Worm (Caenorhabditis elegans) whole organism, late embryonic: ENCODE data around the gene cah-1.

ENCODE experiments used
- F13H6.1 ChIP-seq: sonication (generic microtip); optimal IDR thresholded peaks from 2 replicates; lab custom pipeline; 2016; ENCODE audit warnings: missing genetic modification characterization, missing compliant biosample characterization
- K09A11.1 ChIP-seq: sonication (generic microtip); optimal IDR thresholded peaks from 2 replicates; lab custom pipeline; 2017; ENCODE audit warnings: antibody characterized with exemption, mild to moderate bottlenecking, missing genetic modification characterization, missing compliant biosample characterization; ENCODE audit not compliant: insufficient read depth
- T23F11.4 ChIP-seq: fragments of 200-800 bp; sonication (Bioruptor generic); optimal IDR thresholded peaks from 2 replicates; lab custom pipeline; 2018; ENCODE audit warnings: mild to moderate bottlenecking, missing genetic modification characterization, missing compliant biosample characterization
- ama-1 ChIP-seq: fragments of 150-350 bp; optimal IDR thresholded peaks from 2 replicates; lab custom pipeline; 2014
- ceh-31 ChIP-seq: sonication (generic microtip); optimal IDR thresholded peaks from 2 replicates; lab custom pipeline; 2016; ENCODE audit warnings: missing genetic modification characterization, missing compliant biosample characterization
- ets-4 ChIP-seq: sonication (generic microtip); optimal IDR thresholded peaks from 2 replicates; lab custom pipeline; 2016; ENCODE audit warnings: missing genetic modification characterization, missing compliant biosample characterization
- fkh-10 ChIP-seq: fragments of 150-350 bp; optimal IDR thresholded peaks from 2 replicates; lab custom pipeline; 2014; ENCODE audit warnings: missing biosample characterization, missing genetic modification reagents, missing genetic modification characterization
- gmeb-2 ChIP-seq: sonication (generic microtip); optimal IDR thresholded peaks from 2 replicates; lab custom pipeline; 2016; ENCODE audit warnings: missing genetic modification characterization, inconsistent platforms, missing compliant biosample characterization
- pha-4 ChIP-seq: fragments of 150-350 bp; optimal IDR thresholded peaks from 2 replicates; lab custom pipeline; 2018; ENCODE audit warnings: missing biosample characterization, missing genetic modification reagents, missing genetic modification characterization
- pqm-1 ChIP-seq: sonication (generic microtip); optimal IDR thresholded peaks from 2 replicates; lab custom pipeline; 2016; ENCODE audit warnings: missing genetic modification characterization, missing compliant biosample characterization
- sox-4 ChIP-seq: sonication (generic microtip); optimal IDR thresholded peaks from 2 replicates; lab custom pipeline; 2017; ENCODE audit warnings: mild to moderate bottlenecking, missing genetic modification characterization, inconsistent platforms, missing compliant biosample characterization
- tbx-7 ChIP-seq: sonication (generic microtip); optimal IDR thresholded peaks from 2 replicates; lab custom pipeline; 2016; ENCODE audit warnings: missing genotype, missing genetic modification characterization, missing compliant biosample characterization
- ztf-16 ChIP-seq: sonication (generic microtip); optimal IDR thresholded peaks from 2 replicates; lab custom pipeline; 2017; ENCODE audit warnings: missing genetic modification characterization, missing compliant biosample characterization

DNA sequence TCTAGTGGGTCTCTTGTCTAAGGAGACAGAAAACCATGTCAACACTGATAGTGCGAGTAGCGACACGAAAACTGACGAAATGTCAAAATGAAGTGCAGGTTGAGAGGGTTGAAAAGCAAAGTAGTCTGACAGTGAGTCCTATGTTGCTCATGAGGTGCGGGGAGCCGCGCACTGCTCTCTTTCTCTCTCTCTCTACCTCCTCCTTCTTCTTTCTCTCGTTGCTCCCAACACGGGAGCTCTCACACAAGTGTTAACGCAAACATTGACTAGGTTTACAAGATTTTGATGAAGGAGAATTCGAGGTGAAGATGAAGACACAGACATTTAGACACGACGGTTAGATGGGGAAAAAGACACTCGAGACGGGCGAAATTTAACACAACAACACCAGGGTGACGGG, 43.8 kb upstream of the cah-1 start:
- TF ChIP-seq K09A11.1 (tag; lab: Kevin White, UChicago) (no peak), ets-4 (peak; percentile 43), sox-4 (tag; lab: Kevin White, UChicago) (no peak), ceh-31 (no peak), F13H6.1 (tag; lab: Kevin White, UChicago) (peak; percentile 6), pqm-1 (no peak), T23F11.4 (GFP tag; lab: Kevin White, UChicago) (no peak), pha-4 (tag; lab: Kevin White, UChicago) (no peak), gmeb-2 (tag; lab: Kevin White, UChicago) (no peak), ztf-16 (tag; lab: Kevin White, UChicago) (no peak), fkh-10 (GFP tag; lab: Kevin White, UChicago) (no peak), ama-1 (lab: Kevin White, UChicago) (no peak), tbx-7 (tag; lab: Kevin White, UChicago) (no peak)
